Worm (Caenorhabditis elegans) whole organism, young adult: Measurements from ENCODE around the gene sli-1.

ENCODE experiments used
- B0336.3 ChIP-seq: fragments of 200-800 bp; sonication (Bioruptor generic); IDR thresholded peaks from 2 replicates; pipeline ENCODE4 v1.3.6; 2022; ENCODE audit warnings: missing genetic modification characterization, missing compliant biosample characterization
- C17E4.6 ChIP-seq: fragments of 200-800 bp; sonication (Bioruptor generic); IDR thresholded peaks from 2 replicates; pipeline ENCODE4 v1.3.6; 2022; ENCODE audit warnings: missing genetic modification reagents, missing genetic modification characterization, missing compliant biosample characterization
- F10E7.11 ChIP-seq: sonication (generic microtip); optimal IDR thresholded peaks from 2 replicates; lab custom pipeline; 2017; ENCODE audit warnings: mild to moderate bottlenecking, missing genetic modification characterization, moderate library complexity, missing compliant biosample characterization
- K11D2.4 ChIP-seq: fragments of 200-800 bp; sonication (Bioruptor generic); IDR thresholded peaks from 2 replicates; pipeline ENCODE4 v1.3.6; 2022; ENCODE audit warnings: missing genetic modification reagents, missing genetic modification characterization, missing compliant biosample characterization
- K12H6.12 ChIP-seq: fragments of 200-800 bp; sonication (Bioruptor generic); optimal IDR thresholded peaks from 2 replicates; lab custom pipeline; 2018; ENCODE audit warnings: mild to moderate bottlenecking, missing genetic modification characterization, missing compliant biosample characterization
- Y53G8AR.9 ChIP-seq: fragments of 200-800 bp; sonication (Bioruptor generic); conservative IDR thresholded peaks from 2 replicates; pipeline ENCODE4 v1.3.6; 2022; ENCODE audit warnings: missing genetic modification reagents, missing genetic modification characterization, missing compliant biosample characterization
- Y56A3A.18 ChIP-seq: fragments of 200-800 bp; sonication (Bioruptor generic); IDR thresholded peaks from 2 replicates; pipeline ENCODE4 v1.3.6; 2022; ENCODE audit warnings: missing genetic modification reagents, missing genetic modification characterization, missing compliant biosample characterization
- Y79H2A.3 ChIP-seq: fragments of 200-800 bp; sonication (Bioruptor generic); conservative IDR thresholded peaks from 2 replicates; pipeline ENCODE4 v1.3.6; 2022; ENCODE audit warnings: missing genetic modification reagents, missing genetic modification characterization, missing compliant biosample characterization
- Y95B8A.8 ChIP-seq: fragments of 200-800 bp; sonication (Bioruptor generic); IDR thresholded peaks from 2 replicates; pipeline ENCODE4 v1.3.6; 2022; ENCODE audit warnings: missing genetic modification reagents, missing genetic modification characterization, missing compliant biosample characterization
- ZK185.1 ChIP-seq: sonication (generic microtip); optimal IDR thresholded peaks from 2 replicates; lab custom pipeline; 2016; ENCODE audit warnings: mild to moderate bottlenecking, missing genetic modification characterization, missing compliant biosample characterization; ENCODE audit not compliant: poor library complexity, severe bottlenecking
- attf-5 ChIP-seq: fragments of 200-800 bp; sonication (Bioruptor generic); optimal IDR thresholded peaks from 2 replicates; lab custom pipeline; 2018; ENCODE audit warnings: mild to moderate bottlenecking, missing genetic modification characterization, missing compliant biosample characterization
- bed-2 ChIP-seq: fragments of 200-800 bp; sonication (Bioruptor generic); IDR thresholded peaks from 2 replicates; pipeline ENCODE4 v1.3.6; 2022; ENCODE audit warnings: missing genetic modification reagents, missing genetic modification characterization, missing compliant biosample characterization
- ceh-27 ChIP-seq: fragments of 200-800 bp; sonication (Bioruptor generic); optimal IDR thresholded peaks from 2 replicates; lab custom pipeline; 2018; ENCODE audit warnings: mild to moderate bottlenecking, missing genetic modification characterization, moderate library complexity, missing compliant biosample characterization
- ceh-79 ChIP-seq: sonication (generic microtip); optimal IDR thresholded peaks from 2 replicates; lab custom pipeline; 2017; ENCODE audit warnings: mild to moderate bottlenecking, missing genetic modification characterization, missing compliant biosample characterization
- chd-7 ChIP-seq: sonication (generic microtip); optimal IDR thresholded peaks from 2 replicates; lab custom pipeline; 2016; ENCODE audit warnings: mild to moderate bottlenecking, missing genetic modification characterization, moderate library complexity, missing compliant biosample characterization
- die-1 ChIP-seq: sonication (generic microtip); optimal IDR thresholded peaks from 2 replicates; lab custom pipeline; 2016; ENCODE audit warnings: missing genotype, mild to moderate bottlenecking, missing genetic modification characterization, missing compliant biosample characterization
- dox-1 ChIP-seq: fragments of 200-800 bp; sonication (Bioruptor generic); IDR thresholded peaks from 2 replicates; pipeline ENCODE4 v1.3.6; 2022; ENCODE audit warnings: missing genetic modification reagents, missing genetic modification characterization, missing compliant biosample characterization
- egl-44 ChIP-seq: fragments of 200-800 bp; sonication (Bioruptor generic); IDR thresholded peaks from 2 replicates; pipeline ENCODE4 v1.3.6; 2022; ENCODE audit warnings: missing genetic modification reagents, missing genetic modification characterization, missing compliant biosample characterization
- egrh-3 ChIP-seq: fragments of 200-800 bp; sonication (Bioruptor generic); IDR thresholded peaks from 2 replicates; pipeline ENCODE4 v1.3.6; 2022; ENCODE audit warnings: missing genetic modification reagents, missing genetic modification characterization, missing compliant biosample characterization
- fkh-3 ChIP-seq: sonication (generic microtip); optimal IDR thresholded peaks from 2 replicates; lab custom pipeline; 2016; ENCODE audit warnings: mild to moderate bottlenecking, missing genetic modification characterization, missing compliant biosample characterization
- gei-17 ChIP-seq: fragments of 200-800 bp; sonication (Bioruptor generic); optimal IDR thresholded peaks from 2 replicates; lab custom pipeline; 2018; ENCODE audit warnings: mild to moderate bottlenecking, missing genetic modification characterization, missing compliant biosample characterization
- him-1 ChIP-seq: sonication (generic microtip); optimal IDR thresholded peaks from 2 replicates; lab custom pipeline; 2016; ENCODE audit warnings: missing genotype, missing genetic modification reagents, missing genetic modification characterization, missing compliant biosample characterization
- hmg-1.2 ChIP-seq: fragments of 200-800 bp; sonication (Bioruptor generic); IDR thresholded peaks from 2 replicates; pipeline ENCODE4 v1.3.6; 2022; ENCODE audit warnings: missing genetic modification reagents, missing genetic modification characterization, missing compliant biosample characterization
- hmg-20 ChIP-seq: fragments of 200-800 bp; sonication (Bioruptor generic); IDR thresholded peaks from 2 replicates; pipeline ENCODE4 v1.3.6; 2022; ENCODE audit warnings: missing genetic modification reagents, missing genetic modification characterization, missing compliant biosample characterization
- let-607 ChIP-seq, 2 experiments: fragments of 200-800 bp in 1 of 2; sonication (Bioruptor generic) in 1 of 2; sonication (generic microtip) in 1 of 2; optimal IDR thresholded peaks; 2 replicates each; lab custom pipeline; 2016 to 2018; ENCODE audit warnings: mild to moderate bottlenecking in 2 of 2, missing compliant biosample characterization in 2 of 2, missing genetic modification characterization in 2 of 2, moderate library complexity in 2 of 2, missing genotype in 1 of 2
- lin-35 ChIP-seq, 3 experiments: fragments of 150-350 bp in 2 of 3; sonication (generic microtip) in 1 of 3; optimal IDR thresholded peaks; 2 replicates each; lab custom pipeline; 2014 to 2018; ENCODE audit warnings: missing biosample characterization in 3 of 3, missing genetic modification characterization in 3 of 3, missing genetic modification reagents in 3 of 3
- lin-40 ChIP-seq: sonication (generic microtip); optimal IDR thresholded peaks from 2 replicates; lab custom pipeline; 2016; ENCODE audit warnings: missing genetic modification characterization, mild to moderate bottlenecking, missing compliant biosample characterization, missing genotype, missing genetic modification reagents
- lin-54 ChIP-seq: fragments of 200-800 bp; sonication (Bioruptor generic); optimal IDR thresholded peaks from 2 replicates; lab custom pipeline; 2018; ENCODE audit warnings: mild to moderate bottlenecking, missing genetic modification characterization, missing compliant biosample characterization
- nfyb-1 ChIP-seq: fragments of 200-800 bp; sonication (Bioruptor generic); IDR thresholded peaks from 2 replicates; pipeline ENCODE4 v1.3.6; 2022; ENCODE audit warnings: missing genetic modification reagents, missing genetic modification characterization, missing compliant biosample characterization
- nhr-80 ChIP-seq: sonication (generic microtip); optimal IDR thresholded peaks from 2 replicates; lab custom pipeline; 2016; ENCODE audit warnings: missing genetic modification characterization, missing compliant biosample characterization
- pbrm-1 ChIP-seq: fragments of 200-800 bp; sonication (Bioruptor generic); IDR thresholded peaks from 2 replicates; pipeline ENCODE4 v1.3.6; 2022; ENCODE audit warnings: missing genetic modification reagents, missing genetic modification characterization, missing compliant biosample characterization
- rcor-1 ChIP-seq: fragments of 200-800 bp; sonication (Bioruptor generic); IDR thresholded peaks from 2 replicates; pipeline ENCODE4 v1.3.6; 2022; ENCODE audit warnings: missing genetic modification reagents, missing genetic modification characterization, missing compliant biosample characterization
- snpc-1.3 ChIP-seq: sonication (generic microtip); optimal IDR thresholded peaks from 2 replicates; lab custom pipeline; 2017; ENCODE audit warnings: missing genetic modification characterization, mild to moderate bottlenecking, missing compliant biosample characterization, antibody characterized with exemption, moderate library complexity, missing genotype, missing genetic modification reagents; ENCODE audit not compliant: insufficient read depth
- snpc-4 ChIP-seq, 5 experiments: fragments of 150-350 bp in 1 of 5; sonication (generic microtip) in 4 of 5; optimal IDR thresholded peaks; 2 replicates each; lab custom pipeline; 2014 to 2018; ENCODE audit warnings: missing genetic modification characterization in 5 of 5, missing biosample characterization in 3 of 5, antibody characterized with exemption in 2 of 5, mild to moderate bottlenecking in 2 of 5, missing compliant biosample characterization in 2 of 5, missing genotype in 2 of 5, moderate library complexity in 2 of 5, missing genetic modification reagents in 1 of 5
- tbx-9 ChIP-seq: sonication (generic microtip); optimal IDR thresholded peaks from 2 replicates; lab custom pipeline; 2016; ENCODE audit warnings: borderline replicate concordance, missing genetic modification characterization, inconsistent platforms, missing compliant biosample characterization
- tlf-1 ChIP-seq: fragments of 200-800 bp; sonication (Bioruptor generic); optimal IDR thresholded peaks from 2 replicates; lab custom pipeline; 2018; ENCODE audit warnings: mild to moderate bottlenecking, missing genetic modification characterization, missing compliant biosample characterization
- unc-130 ChIP-seq: sonication (generic microtip); optimal IDR thresholded peaks from 2 replicates; lab custom pipeline; 2016; ENCODE audit warnings: missing genetic modification reagents, missing genetic modification characterization, missing compliant biosample characterization
- unc-62 ChIP-seq: fragments of 150-350 bp; optimal IDR thresholded peaks from 2 replicates; lab custom pipeline; 2014; ENCODE audit warnings: missing biosample characterization, missing genetic modification reagents, missing genetic modification characterization
- ztf-26 ChIP-seq: sonication (generic microtip); optimal IDR thresholded peaks from 2 replicates; lab custom pipeline; 2017; ENCODE audit warnings: missing genetic modification characterization, missing compliant biosample characterization

The sli-1 gene

DNA sequence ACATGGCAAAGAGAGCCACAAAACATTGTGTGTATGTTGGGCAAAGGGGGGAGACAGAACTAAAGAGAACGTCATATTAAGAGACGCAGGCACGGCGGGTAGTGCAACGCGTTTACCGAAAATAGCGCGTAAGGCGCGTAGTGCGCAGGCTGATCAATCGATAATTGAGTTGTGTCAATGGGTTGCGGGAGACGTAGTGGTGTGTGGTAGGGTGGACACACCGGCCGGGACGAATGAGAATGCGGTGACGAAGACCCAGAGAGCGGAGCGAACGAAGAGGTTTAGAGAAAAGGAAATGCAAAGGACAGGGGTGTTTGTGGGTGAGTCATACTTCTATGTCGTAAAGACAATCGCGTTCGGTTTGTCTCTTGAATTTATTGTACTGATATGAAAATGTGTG, 2.0 kb upstream of the sli-1 start:
- peak; percentile 71; the same call in 1 of the 2 replicates for TF ChIP-seq K11D2.4 (GFP tag; lab: Robert Waterston, UW)
- peak; percentile 70 for TF ChIP-seq nhr-80 (tag; lab: Kevin White, UChicago)
- 0 out of 2 replicates have a peak, but pooled peaks have one; percentile 30 for TF ChIP-seq egl-44 (GFP tag; lab: Robert Waterston, UW)
- peak; percentile 31 for TF ChIP-seq K12H6.12
- peak; percentile 64 for TF ChIP-seq ceh-27
- peak in 1 of 2 experiments; percentile 43 for TF ChIP-seq let-607 (tag; optimal IDR thresholded peaks at IDR 0.05; lab: Kevin White, UChicago)
- TF ChIP-seq rcor-1 (GFP tag; lab: Robert Waterston, UW), result peak; percentile 52; the same call in 1 of the 2 replicates
- no peak for TF ChIP-seq C17E4.6 (GFP tag; lab: Robert Waterston, UW)
- no peak for TF ChIP-seq ceh-79 (tag; lab: Kevin White, UChicago)
- peak; percentile 47 for TF ChIP-seq chd-7
- TF ChIP-seq pbrm-1, result peak; percentile 67; the same call in 1 of the 2 replicates
- peak; percentile 61; the same call in 1 of the 2 replicates for TF ChIP-seq Y56A3A.18 (GFP tag; lab: Robert Waterston, UW)
- TF ChIP-seq tlf-1 (GFP tag; lab: Kevin White, UChicago), result no peak
- TF ChIP-seq attf-5 (GFP tag; lab: Kevin White, UChicago), result peak; percentile 52
- TF ChIP-seq lin-35 (GFP tag; optimal IDR thresholded peaks at IDR 0.05; lab: Kevin White, UChicago), result peak in 1 of 3 experiments; percentile 24
- peak; percentile 64 for TF ChIP-seq lin-40 (tag; lab: Kevin White, UChicago)
- no peak for TF ChIP-seq Y53G8AR.9 (GFP tag; lab: Robert Waterston, UW)
- TF ChIP-seq hmg-1.2 (GFP tag; lab: Robert Waterston, UW), result peak; percentile 89
- TF ChIP-seq Y79H2A.3, result no peak
- TF ChIP-seq ZK185.1 (tag; lab: Kevin White, UChicago), result peak; percentile 42
- TF ChIP-seq gei-17 (GFP tag; lab: Kevin White, UChicago), result peak; percentile 60
- TF ChIP-seq bed-2, result peak; percentile 72
- peak; percentile 77 for TF ChIP-seq nfyb-1 (GFP tag; lab: Robert Waterston, UW)
- TF ChIP-seq hmg-20, result 0 out of 2 replicates have a peak, but pooled peaks have one; percentile 13
- TF ChIP-seq egrh-3 (GFP tag; lab: Robert Waterston, UW), result peak; percentile 26; the same call in 1 of the 2 replicates
- 0 out of 2 replicates have a peak, but pooled peaks have one; percentile 23 for TF ChIP-seq Y95B8A.8 (GFP tag; lab: Robert Waterston, UW)
- TF ChIP-seq ztf-26 (tag; lab: Kevin White, UChicago), result peak; percentile 50
- peak; percentile 25 for TF ChIP-seq die-1 (tag; lab: Kevin White, UChicago)
- no peak for TF ChIP-seq B0336.3 (GFP tag; lab: Robert Waterston, UW)
- no peak for TF ChIP-seq him-1 (tag; lab: Kevin White, UChicago)
- TF ChIP-seq unc-62 (GFP tag; lab: Kevin White, UChicago), result peak; percentile 13
- TF ChIP-seq, all 124 proteins: peak for 24

DNA sequence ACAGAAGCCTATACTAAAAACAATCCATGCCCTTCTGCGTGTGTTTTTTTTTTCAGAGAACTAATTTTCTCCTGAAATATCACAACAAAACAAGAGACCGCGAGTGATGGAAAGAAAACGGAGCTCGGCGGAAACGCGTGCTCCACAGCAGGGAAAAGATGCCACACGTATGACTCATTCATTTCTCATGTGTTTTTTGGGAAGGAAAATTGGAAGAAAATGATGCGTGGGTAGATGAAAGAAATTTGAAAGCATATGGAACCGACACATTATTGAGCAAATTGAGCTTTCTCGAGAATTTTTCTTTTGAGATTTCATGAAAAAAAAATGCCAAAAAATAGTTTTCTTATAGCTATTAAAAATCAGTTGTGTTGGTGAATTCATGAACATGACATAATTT, 527 bp upstream of the sli-1 start:
- no peak for TF ChIP-seq F10E7.11
- TF ChIP-seq egl-44 (GFP tag; lab: Robert Waterston, UW), result no peak
- TF ChIP-seq dox-1, result no peak
- no peak for TF ChIP-seq lin-54 (GFP tag; lab: Kevin White, UChicago)
- no peak for TF ChIP-seq tlf-1 (GFP tag; lab: Kevin White, UChicago)

DNA sequence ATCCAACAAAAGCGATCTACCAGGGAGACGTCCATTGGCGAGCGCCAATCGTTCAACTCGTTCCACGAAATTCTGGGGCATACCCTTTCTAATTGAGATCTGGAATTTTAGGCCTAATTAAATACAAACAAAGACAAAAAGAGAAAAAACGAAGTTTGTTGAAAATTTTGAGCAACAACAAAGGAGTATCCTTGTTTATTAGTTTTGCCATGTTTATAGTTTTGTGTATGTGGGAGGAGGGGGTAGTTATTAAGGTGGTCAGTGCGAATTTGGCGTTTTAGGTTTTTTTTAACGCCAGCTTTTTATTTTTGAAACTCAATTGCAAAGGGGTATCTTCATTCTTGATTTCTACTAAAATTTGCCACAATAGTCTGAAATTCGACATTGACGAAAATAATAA, 11.4 kb downstream of the sli-1 start, which contains the start of gene irk-2:
irk-2 (minus strand) TSS at position 101 of the 400 bp plus-strand sequence.
- TF ChIP-seq fkh-3 (tag; lab: Kevin White, UChicago) (no peak), pbrm-1 (no peak), tbx-9 (tag; lab: Kevin White, UChicago) (no peak), bed-2 (no peak), unc-130 (GFP tag; lab: Kevin White, UChicago) (no peak), snpc-1.3 (tag; lab: Kevin White, UChicago) (no peak), egrh-3 (GFP tag; lab: Robert Waterston, UW) (no peak), lin-40 (tag; lab: Kevin White, UChicago) (no peak), snpc-4 (GFP tag; optimal IDR thresholded peaks at IDR 0.05; lab: Kevin White, UChicago) (no peak), snpc-4 (tag; optimal IDR thresholded peaks at IDR 0.05; lab: Kevin White, UChicago) (no peak)
